Fruit fly (Drosophila melanogaster) whole organism, wandering third instar larva: Measurements from ENCODE around the gene CG10657.

Experiments used
- Abd-B ChIP-seq: fragments of >200 bp; optimal IDR thresholded peaks from 2 replicates; lab custom pipeline; 2017; ENCODE audit warnings: missing biosample characterization, missing genetic modification characterization
- CG32264 ChIP-seq: fragments of 200-800 bp; sonication (Bioruptor generic); optimal IDR thresholded peaks from 2 replicates; lab custom pipeline; 2016; ENCODE audit warnings: missing biosample characterization, missing genetic modification characterization
- CG9705 ChIP-seq: fragments of 200-800 bp; sonication (Bioruptor generic); optimal IDR thresholded peaks from 2 replicates; lab custom pipeline; 2018; ENCODE audit warnings: missing biosample characterization, mild to moderate bottlenecking, missing genetic modification characterization
- CrebA ChIP-seq: fragments of 200-800 bp; sonication (Bioruptor generic); optimal IDR thresholded peaks from 2 replicates; lab custom pipeline; 2016; ENCODE audit warnings: missing biosample characterization, mild to moderate bottlenecking, missing genetic modification characterization, borderline replicate concordance
- Dfd ChIP-seq: fragments of >200 bp; optimal IDR thresholded peaks from 2 replicates; lab custom pipeline; 2017; ENCODE audit warnings: missing biosample characterization, missing genetic modification characterization
- Dif ChIP-seq: fragments of 200-275, 200-300 bp; sonication (Bioruptor generic); optimal IDR thresholded peaks from 2 replicates; lab custom pipeline; 2018; ENCODE audit warnings: missing biosample characterization, missing genetic modification characterization; ENCODE audit not compliant: partially characterized antibody
- GATAd ChIP-seq: sonication (Bioruptor generic); optimal IDR thresholded peaks from 2 replicates; lab custom pipeline; 2016; ENCODE audit warnings: missing biosample characterization, missing genetic modification characterization
- HLH106 ChIP-seq: fragments of 200-800 bp; optimal IDR thresholded peaks from 3 replicates; lab custom pipeline; 2019; ENCODE audit warnings: missing biosample characterization, mild to moderate bottlenecking, missing genetic modification characterization, moderate library complexity
- Hnf4 ChIP-seq: fragments of 200-800 bp; sonication (Bioruptor generic); optimal IDR thresholded peaks from 2 replicates; lab custom pipeline; 2016; ENCODE audit warnings: missing biosample characterization, mild to moderate bottlenecking, missing genetic modification characterization
- Hr78 ChIP-seq: fragments of >200 bp; optimal IDR thresholded peaks from 2 replicates; lab custom pipeline; 2017; ENCODE audit warnings: missing biosample characterization, missing genetic modification characterization
- Hr83 ChIP-seq: fragments of 200-300 bp; sonication (Bioruptor generic); optimal IDR thresholded peaks from 2 replicates; lab custom pipeline; 2016; ENCODE audit warnings: missing biosample characterization, mild to moderate bottlenecking, missing genetic modification characterization, moderate library complexity; ENCODE audit not compliant: poor library complexity, severe bottlenecking
- Jra ChIP-seq: sonication (Bioruptor generic); optimal IDR thresholded peaks from 2 replicates; lab custom pipeline; 2016; ENCODE audit warnings: missing biosample characterization, missing genetic modification characterization
- Mio ChIP-seq: sonication (Bioruptor generic); optimal IDR thresholded peaks from 2 replicates; lab custom pipeline; 2016; ENCODE audit warnings: missing biosample characterization, missing genetic modification characterization
- Myc ChIP-seq: fragments of >200 bp; optimal IDR thresholded peaks from 2 replicates; lab custom pipeline; 2017
- N ChIP-seq: fragments of >200 bp; optimal IDR thresholded peaks from 2 replicates; lab custom pipeline; 2018; ENCODE audit warnings: missing biosample characterization, missing external identifiers, missing genetic modification characterization
- OdsH ChIP-seq: fragments of 200-800 bp; sonication (Bioruptor generic); optimal IDR thresholded peaks from 2 replicates; lab custom pipeline; 2016; ENCODE audit warnings: missing biosample characterization, mild to moderate bottlenecking, missing genetic modification characterization
- Rel ChIP-seq, 2 experiments: fragments of 200-800 bp; sonication (Bioruptor generic) in 1 of 2; optimal IDR thresholded peaks; 2 replicates in 1 of 2; 3 replicates in 1 of 2; lab custom pipeline; 2016 to 2019; ENCODE audit warnings: mild to moderate bottlenecking in 2 of 2, missing biosample characterization in 2 of 2, missing genetic modification characterization in 2 of 2, moderate library complexity in 1 of 2
- Sp1 ChIP-seq: fragments of 200-800 bp; sonication (Bioruptor generic); optimal IDR thresholded peaks from 3 replicates; lab custom pipeline; 2019; ENCODE audit warnings: missing biosample characterization, mild to moderate bottlenecking, missing genetic modification characterization, moderate library complexity
- Vsx2 ChIP-seq: fragments of 200-300, 225-300 bp; sonication (Bioruptor generic); optimal IDR thresholded peaks from 2 replicates; lab custom pipeline; 2018; ENCODE audit warnings: missing biosample characterization, missing genetic modification characterization; ENCODE audit not compliant: partially characterized antibody
- br ChIP-seq: fragments of 200-800 bp; sonication (Bioruptor generic); optimal IDR thresholded peaks from 2 replicates; lab custom pipeline; 2016; ENCODE audit warnings: missing biosample characterization, missing genetic modification characterization
- brk ChIP-seq: fragments of 200-800 bp; sonication (Bioruptor generic); optimal IDR thresholded peaks from 2 replicates; lab custom pipeline; 2016; ENCODE audit warnings: missing biosample characterization, mild to moderate bottlenecking, missing genetic modification characterization
- dl ChIP-seq, 2 experiments: fragments of 175-275, 200-275 bp in 1 of 2; fragments of 200-275 bp in 1 of 2; sonication (Bioruptor generic); optimal IDR thresholded peaks; lab custom pipeline; 2018; ENCODE audit warnings: mild to moderate bottlenecking in 2 of 2, missing biosample characterization in 2 of 2, missing genetic modification characterization in 2 of 2, moderate library complexity in 2 of 2; ENCODE audit not compliant: partially characterized antibody in 2 of 2, insufficient read depth in 1 of 2
- dmrt93B ChIP-seq: fragments of 200-800 bp; sonication (Bioruptor generic); optimal IDR thresholded peaks from 2 replicates; lab custom pipeline; 2018; ENCODE audit warnings: missing biosample characterization, mild to moderate bottlenecking, missing genetic modification characterization
- dsf ChIP-seq: sonication (Bioruptor generic); optimal IDR thresholded peaks from 2 replicates; lab custom pipeline; 2016; ENCODE audit warnings: missing biosample characterization, missing genetic modification characterization, borderline replicate concordance
- ey ChIP-seq: fragments of 200-800 bp; sonication (Bioruptor generic); optimal IDR thresholded peaks from 2 replicates; lab custom pipeline; 2016; ENCODE audit warnings: missing biosample characterization, missing genetic modification characterization
- foxo ChIP-seq, 2 experiments: fragments of 200-800 bp; sonication (Bioruptor generic); optimal IDR thresholded peaks; 2 replicates in 1 of 2; 3 replicates in 1 of 2; lab custom pipeline; 2016 to 2017; ENCODE audit warnings: missing biosample characterization in 2 of 2, missing genetic modification characterization in 2 of 2
- fru ChIP-seq: fragments of 200-800 bp; sonication (Bioruptor generic); optimal IDR thresholded peaks from 3 replicates; lab custom pipeline; 2016; ENCODE audit warnings: missing biosample characterization, mild to moderate bottlenecking, missing genetic modification characterization
- h ChIP-seq: fragments of 200-800 bp; sonication (Bioruptor generic); optimal IDR thresholded peaks from 3 replicates; lab custom pipeline; 2016; ENCODE audit warnings: missing biosample characterization, mild to moderate bottlenecking, missing genetic modification characterization
- jim ChIP-seq: fragments of 175-275, 200-325 bp; sonication (Bioruptor generic); optimal IDR thresholded peaks from 2 replicates; lab custom pipeline; 2016; ENCODE audit warnings: missing biosample characterization, mild to moderate bottlenecking, missing genetic modification characterization
- lola ChIP-seq: fragments of >200 bp; optimal IDR thresholded peaks from 2 replicates; lab custom pipeline; 2017; ENCODE audit warnings: missing biosample characterization, missing genetic modification characterization
- pan ChIP-seq: fragments of >200 bp; optimal IDR thresholded peaks from 2 replicates; lab custom pipeline; 2017
- psq ChIP-seq: fragments of 200-800 bp; sonication (Bioruptor generic); optimal IDR thresholded peaks from 3 replicates; lab custom pipeline; 2017; ENCODE audit warnings: missing biosample characterization, mild to moderate bottlenecking, missing genetic modification characterization, moderate library complexity
- rgr ChIP-seq: fragments of 200-800 bp; sonication (Bioruptor generic); optimal IDR thresholded peaks from 3 replicates; lab custom pipeline; 2016; ENCODE audit warnings: missing biosample characterization, mild to moderate bottlenecking, missing genetic modification characterization
- sage ChIP-seq: fragments of 200-800 bp; sonication (Bioruptor generic); optimal IDR thresholded peaks from 2 replicates; lab custom pipeline; 2016; ENCODE audit warnings: missing biosample characterization, mild to moderate bottlenecking, missing genetic modification characterization
- sv ChIP-seq: fragments of 200-800 bp; sonication (Bioruptor generic); optimal IDR thresholded peaks from 3 replicates; lab custom pipeline; 2016; ENCODE audit warnings: missing biosample characterization, missing genetic modification characterization
- tai ChIP-seq: sonication (Bioruptor generic); optimal IDR thresholded peaks from 2 replicates; lab custom pipeline; 2016; ENCODE audit warnings: missing biosample characterization, missing genetic modification characterization
- usp ChIP-seq: fragments of >200 bp; optimal IDR thresholded peaks from 2 replicates; lab custom pipeline; 2017; ENCODE audit warnings: missing biosample characterization, missing genetic modification characterization
- woc ChIP-seq: sonication (Bioruptor generic); optimal IDR thresholded peaks from 2 replicates; lab custom pipeline; 2016; ENCODE audit warnings: missing biosample characterization, mild to moderate bottlenecking, missing genetic modification characterization

CG10657 gene

DNA sequence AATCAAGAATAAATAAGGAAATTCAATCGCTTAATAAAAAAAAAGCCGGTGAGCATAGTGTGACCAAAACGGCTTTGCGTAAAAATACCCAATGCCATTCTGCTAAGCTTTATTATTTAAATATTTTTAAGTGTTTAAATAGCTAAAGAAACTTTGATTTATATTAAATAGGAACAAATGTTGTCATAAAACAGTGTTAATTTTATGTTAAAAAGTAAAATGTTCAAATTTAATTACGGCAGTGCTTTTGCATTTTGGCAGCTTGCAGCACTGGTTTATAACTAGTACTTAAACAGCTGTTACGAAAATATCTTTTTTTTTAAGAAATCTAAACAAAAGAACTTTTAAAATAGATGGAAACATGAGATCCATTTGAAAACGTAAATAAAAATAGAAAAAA lies 4.2 kb upstream of the CG10657 start, which contains the start of the genes CG10638 and CG10681:
Gene CG10638, minus strand, starts transcription at position 63 of the 400 bp plus-strand sequence.
Gene CG10681, plus strand, starts transcription at position 265 of the 400 bp plus-strand sequence.
- TF ChIP-seq GATAd (GFP tag; lab: Kevin White, UChicago) (no peak), h (GFP tag; lab: Kevin White, UChicago) (peak; percentile 73), rgr (GFP tag; lab: Kevin White, UChicago) (peak; percentile 65), tai (GFP tag; lab: Kevin White, UChicago) (no peak), Abd-B (no peak), CG32264 (peak; percentile 41), brk (GFP tag; lab: Kevin White, UChicago) (no peak), usp (GFP tag; lab: Kevin White, UChicago) (no peak), Hr78 (no peak), Vsx2 (GFP tag; lab: Kevin White, UChicago) (no peak), dsf (peak; percentile 61), Mio (no peak), psq (peak; percentile 6), Sp1 (GFP tag; lab: Kevin White, UChicago) (peak; percentile 45), jim (GFP tag; lab: Kevin White, UChicago) (no peak), CrebA (no peak), N (GFP tag; lab: Kevin White, UChicago) (no peak), Jra (peak; percentile 77), Myc (peak; percentile 1), HLH106 (tag; lab: Kevin White, UChicago) (peak; percentile 47), Dif (no peak), sage (GFP tag; lab: Kevin White, UChicago) (peak; percentile 83), Hnf4 (GFP tag; lab: Kevin White, UChicago) (peak; percentile 79), sv (GFP tag; lab: Kevin White, UChicago) (peak; percentile 58), pan (lab: Kevin White, UChicago) (no peak), Hr83 (peak; percentile 8), CG9705 (GFP tag; lab: Kevin White, UChicago) (no peak), fru (GFP tag; lab: Kevin White, UChicago) (peak; percentile 59), woc (GFP tag; lab: Kevin White, UChicago) (peak; percentile 31), OdsH (GFP tag; lab: Kevin White, UChicago) (peak; percentile 40), Dfd (GFP tag; lab: Kevin White, UChicago) (no peak), dmrt93B (no peak), ey (GFP tag; lab: Kevin White, UChicago) (peak; percentile 40), lola (GFP tag; lab: Kevin White, UChicago) (no peak), dl (GFP tag; optimal IDR thresholded peaks at IDR 0.05; lab: Kevin White, UChicago; ENCODE audit: insufficient read depth in 1 of 2, partially characterized antibody in 2 of 2) (no peak), br (peak; percentile 44), Rel (GFP tag; optimal IDR thresholded peaks at IDR 0.05; lab: Kevin White, UChicago) (no peak), Rel (tag; optimal IDR thresholded peaks at IDR 0.05; lab: Kevin White, UChicago) (peak; percentile 55), foxo (GFP tag; optimal IDR thresholded peaks at IDR 0.05; lab: Kevin White, UChicago) (peak in 1 of 2 experiments; percentile 68)

DNA sequence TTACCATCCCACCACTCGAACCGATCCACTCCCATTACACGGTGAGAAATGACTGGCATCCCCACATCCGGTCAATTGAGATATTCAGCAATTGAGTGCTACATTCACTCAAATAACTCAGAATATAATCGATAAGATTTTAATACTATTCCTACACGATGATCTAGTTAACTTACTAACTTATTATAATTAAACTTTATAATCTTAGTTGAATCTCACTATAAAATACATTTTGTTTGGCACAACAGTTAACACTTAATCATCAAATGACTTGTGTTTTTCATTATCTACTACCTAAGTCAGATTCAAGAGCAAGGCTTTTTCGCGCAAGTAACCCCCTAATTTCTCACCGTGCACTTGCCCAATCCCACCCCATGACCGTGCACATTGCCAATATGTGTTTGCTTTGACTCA lies 1.7 kb downstream of the CG10657 start:
- TF ChIP-seq fru (GFP tag; lab: Kevin White, UChicago) (peak; percentile 88), ey (GFP tag; lab: Kevin White, UChicago) (peak; percentile 87), sage (GFP tag; lab: Kevin White, UChicago) (peak; percentile 70), HLH106 (tag; lab: Kevin White, UChicago) (peak; percentile 90), Jra (peak; percentile 3), Hr78 (no peak), dmrt93B (peak; percentile 86), tai (GFP tag; lab: Kevin White, UChicago) (no peak), N (GFP tag; lab: Kevin White, UChicago) (no peak), Sp1 (GFP tag; lab: Kevin White, UChicago) (peak; percentile 91), brk (GFP tag; lab: Kevin White, UChicago) (no peak), CrebA (no peak), OdsH (GFP tag; lab: Kevin White, UChicago) (peak; percentile 86), Hnf4 (GFP tag; lab: Kevin White, UChicago) (peak; percentile 69), Dfd (GFP tag; lab: Kevin White, UChicago) (no peak), Hr83 (no peak), usp (GFP tag; lab: Kevin White, UChicago) (no peak), Dif (no peak), CG9705 (GFP tag; lab: Kevin White, UChicago) (peak; percentile 81), sv (GFP tag; lab: Kevin White, UChicago) (no peak), br (peak; percentile 82), Abd-B (no peak), woc (GFP tag; lab: Kevin White, UChicago) (peak; percentile 83), CG32264 (peak; percentile 57), Rel (GFP tag; optimal IDR thresholded peaks at IDR 0.05; lab: Kevin White, UChicago) (no peak), Rel (tag; optimal IDR thresholded peaks at IDR 0.05; lab: Kevin White, UChicago) (peak; percentile 49), dsf (peak; percentile 18), jim (GFP tag; lab: Kevin White, UChicago) (no peak), rgr (GFP tag; lab: Kevin White, UChicago) (peak; percentile 81), foxo (GFP tag; optimal IDR thresholded peaks at IDR 0.05; lab: Kevin White, UChicago) (peak in 1 of 2 experiments; percentile 87), h (GFP tag; lab: Kevin White, UChicago) (peak; percentile 88), psq (peak; percentile 81), Mio (peak; percentile 12)
